Worm (Caenorhabditis elegans): Measurements from ENCODE around the gene ufl-1.
A peak's percentile ranks its signal among the peaks of the same experiment; 100 is the strongest.

Gene ufl-1

ce11 chrIV:7083976-7084375 lies 47.3 kb upstream of the ufl-1 start:
- TF ChIP-seq zip-2 (tag; optimal IDR thresholded peaks at IDR 0.05) (no peak), F49E8.2 (tag; optimal IDR thresholded peaks at IDR 0.05; ENCODE audit: borderline replicate concordance) (no peak), aha-1 (tag) (peak; percentile 69), set-16 (GFP tag; IDR thresholded peaks at IDR 0.05) (no peak), nhr-42 (GFP tag; IDR thresholded peaks at IDR 0.05) (0 out of 2 replicates have a peak, but pooled peaks have one; percentile 22), dmd-8 (GFP tag; IDR thresholded peaks at IDR 0.05) (no peak), Y48G9A.11 (GFP tag; IDR thresholded peaks at IDR 0.05) (0 out of 2 replicates have a peak, but pooled peaks have one; percentile 26), ceh-62 (tag; optimal IDR thresholded peaks at IDR 0.05) (no peak), egl-43 (GFP tag; IDR thresholded peaks at IDR 0.05) (no peak), nhr-6 (tag; optimal IDR thresholded peaks at IDR 0.05) (no peak)

- no peak for TF ChIP-seq ZK337.2 (GFP tag; IDR thresholded peaks at IDR 0.05)
- no peak for TF ChIP-seq aly-2 (tag; optimal IDR thresholded peaks at IDR 0.05)
- no peak for TF ChIP-seq sdz-12 (GFP tag; optimal IDR thresholded peaks at IDR 0.05)
- TF ChIP-seq pha-4 (GFP tag; IDR thresholded peaks at IDR 0.05): peak; percentile 46; the same call in 1 of the 2 replicates
- no peak for TF ChIP-seq pha-4 (tag; optimal IDR thresholded peaks at IDR 0.05)
- TF ChIP-seq nhr-11 (tag; optimal IDR thresholded peaks at IDR 0.05): no peak
- TF ChIP-seq spr-3 (GFP tag; optimal IDR thresholded peaks at IDR 0.05): peak; percentile 49
- TF ChIP-seq dmd-8 (GFP tag; IDR thresholded peaks at IDR 0.05): peak; percentile 74; the same call in 1 of the 2 replicates
- TF ChIP-seq ceh-20 (GFP tag; IDR thresholded peaks at IDR 0.05): no peak
- TF ChIP-seq F44E2.7 (GFP tag; IDR thresholded peaks at IDR 0.05): 0 out of 2 replicates have a peak, but pooled peaks have one; percentile 61
- peak; percentile 95 for TF ChIP-seq F49E8.2 (tag; optimal IDR thresholded peaks at IDR 0.05; ENCODE audit: borderline replicate concordance)
- TF ChIP-seq Y48G9A.11 (GFP tag; IDR thresholded peaks at IDR 0.05): peak; percentile 85; the same call in 1 of the 2 replicates
- peak; percentile 86 for TF ChIP-seq unc-130 (GFP tag; optimal IDR thresholded peaks at IDR 0.05)
- peak; percentile 17 for TF ChIP-seq gei-8 (GFP tag; optimal IDR thresholded peaks at IDR 0.05)
- peak; percentile 64; the same call in 1 of the 2 replicates for TF ChIP-seq Y105C5A.15 (GFP tag; IDR thresholded peaks at IDR 0.05)
- TF ChIP-seq Y75B8A.6 (GFP tag; IDR thresholded peaks at IDR 0.05): peak; percentile 31; the same call in 1 of the 2 replicates
- no peak for TF ChIP-seq tag-97 (GFP tag; IDR thresholded peaks at IDR 0.05)
- TF ChIP-seq ama-1 (optimal IDR thresholded peaks at IDR 0.05): peak; percentile 74
- TF ChIP-seq F10B5.3 (tag; optimal IDR thresholded peaks at IDR 0.05): no peak
- peak; percentile 54; the same call in 1 of the 2 replicates for TF ChIP-seq vab-7 (GFP tag; IDR thresholded peaks at IDR 0.05)
- TF ChIP-seq skn-1 (tag; optimal IDR thresholded peaks at IDR 0.05): no peak
- peak; percentile 79; the same call in 1 of the 2 replicates for TF ChIP-seq tra-1 (GFP tag; IDR thresholded peaks at IDR 0.05)
- peak; percentile 89 for TF ChIP-seq lin-38 (GFP tag; IDR thresholded peaks at IDR 0.05)
- TF ChIP-seq snpc-1.2 (GFP tag; IDR thresholded peaks at IDR 0.05): peak; percentile 94
- TF ChIP-seq F26F4.8 (GFP tag; conservative IDR thresholded peaks at IDR 0.05): peak; percentile 35; the same call in 1 of the 2 replicates
- peak; percentile 24; the same call in 1 of the 2 replicates for TF ChIP-seq zfp-3 (GFP tag; conservative IDR thresholded peaks at IDR 0.05)
- no peak for TF ChIP-seq nhr-41 (GFP tag; IDR thresholded peaks at IDR 0.05)
- TF ChIP-seq arid-1 (GFP tag; conservative IDR thresholded peaks at IDR 0.05): peak; percentile 75
- TF ChIP-seq ces-1 (GFP tag; optimal IDR thresholded peaks at IDR 0.05): no peak
- TF ChIP-seq ceh-44 (GFP tag; IDR thresholded peaks at IDR 0.05): 0 out of 2 replicates have a peak, but pooled peaks have one; percentile 19
- TF ChIP-seq ztf-11 (tag; optimal IDR thresholded peaks at IDR 0.05): no peak
- TF ChIP-seq mes-2 (tag; optimal IDR thresholded peaks at IDR 0.05; ENCODE audit: poor library complexity, severe bottlenecking): peak; percentile 39
- TF ChIP-seq lin-15B (tag; optimal IDR thresholded peaks at IDR 0.05): no peak
- TF ChIP-seq duxl-1 (tag; optimal IDR thresholded peaks at IDR 0.05; ENCODE audit: poor library complexity): peak; percentile 22
- peak in 1 of 2 experiments; percentile 89; a peak in 2 of 4 replicates for TF ChIP-seq madf-5 (GFP tag; IDR thresholded peaks at IDR 0.05)
- no peak for TF ChIP-seq T20F7.1 (GFP tag; optimal IDR thresholded peaks at IDR 0.05)
- TF ChIP-seq mdt-29 (GFP tag; IDR thresholded peaks at IDR 0.05): peak; percentile 66; the same call in 1 of the 2 replicates
- TF ChIP-seq lin-1 (GFP tag; IDR thresholded peaks at IDR 0.05): peak; percentile 69; the same call in 1 of the 2 replicates
- TF ChIP-seq ctbp-1 (GFP tag; IDR thresholded peaks at IDR 0.05): peak; percentile 75
- peak; percentile 32 for TF ChIP-seq spr-1 (tag; optimal IDR thresholded peaks at IDR 0.05)
Measured at ce11 chrIV:7083382-7083784, 46.7 kb upstream of the ufl-1 start, which contains the start of gene Y43B11AR.3. Gene Y43B11AR.3, minus strand, starts transcription at chrIV:7083716.
